Fruit fly (Drosophila melanogaster) whole organism, embryonic: ENCODE measurements around the gene CG17327.

Source experiments
- Abd-B ChIP-seq: fragments of 200-800 bp; sonication (Bioruptor generic); optimal IDR thresholded peaks from 2 replicates; lab custom pipeline; 2018; ENCODE audit warnings: missing biosample characterization, mild to moderate bottlenecking, missing genetic modification characterization, moderate library complexity
- Atf6 ChIP-seq: fragments of 200-800 bp; sonication (Bioruptor generic); IDR thresholded peaks from 2 replicates; pipeline ENCODE4 v1.3.6; 2022; ENCODE audit warnings: missing biosample characterization, missing genetic modification characterization
- CG1024 ChIP-seq: fragments of 200-800 bp; sonication (Bioruptor generic); IDR thresholded peaks from 2 replicates; pipeline ENCODE4 v1.3.6; 2022; ENCODE audit warnings: missing biosample characterization, missing genetic modification characterization
- CG10267 ChIP-seq: fragments of 200-800 bp; sonication (Bioruptor generic); optimal IDR thresholded peaks from 2 replicates; lab custom pipeline; 2018; ENCODE audit warnings: missing biosample characterization, mild to moderate bottlenecking, missing genetic modification characterization, moderate library complexity
- CG12071 ChIP-seq: fragments of 200-800 bp; sonication (Bioruptor generic); optimal IDR thresholded peaks from 3 replicates; lab custom pipeline; 2018; ENCODE audit warnings: missing biosample characterization, mild to moderate bottlenecking, missing genetic modification characterization
- CG14014 ChIP-seq: fragments of 200-800 bp; sonication (Bioruptor generic); IDR thresholded peaks from 2 replicates; pipeline ENCODE4 v1.3.6; 2022; ENCODE audit warnings: missing biosample characterization, missing genetic modification characterization
- CG14667 ChIP-seq: fragments of 200-800 bp; sonication (Bioruptor generic); IDR thresholded peaks from 2 replicates; pipeline ENCODE4 v1.3.6; 2022; ENCODE audit warnings: missing biosample characterization, missing genetic modification characterization
- CG15269 ChIP-seq: fragments of 200-800 bp; sonication (Bioruptor generic); optimal IDR thresholded peaks from 2 replicates; lab custom pipeline; 2018; ENCODE audit warnings: missing biosample characterization, mild to moderate bottlenecking, missing genetic modification characterization, moderate library complexity
- CG15696 ChIP-seq: fragments of 200-800 bp; sonication (Bioruptor generic); optimal IDR thresholded peaks from 2 replicates; lab custom pipeline; 2019; ENCODE audit warnings: missing biosample characterization, mild to moderate bottlenecking, missing genetic modification characterization, moderate library complexity
- CG17829 ChIP-seq: fragments of 200-800 bp; optimal IDR thresholded peaks from 2 replicates; lab custom pipeline; 2019; ENCODE audit warnings: missing biosample characterization, mild to moderate bottlenecking, missing genetic modification characterization, moderate library complexity
- CG1832 ChIP-seq: fragments of 200-800 bp; sonication (Bioruptor generic); optimal IDR thresholded peaks from 2 replicates; lab custom pipeline; 2017; ENCODE audit warnings: missing biosample characterization, mild to moderate bottlenecking, missing genetic modification characterization, inconsistent platforms
- CG2116 ChIP-seq: fragments of 200-800 bp; sonication (Bioruptor generic); optimal IDR thresholded peaks from 3 replicates; lab custom pipeline; 2018; ENCODE audit warnings: missing biosample characterization, mild to moderate bottlenecking, missing genetic modification characterization
- CG30020 ChIP-seq: fragments of 200-800 bp; optimal IDR thresholded peaks from 2 replicates; lab custom pipeline; 2019; ENCODE audit warnings: missing biosample characterization, mild to moderate bottlenecking, missing genetic modification characterization, moderate library complexity
- CG30403 ChIP-seq: fragments of 200-800 bp; sonication (Bioruptor generic); optimal IDR thresholded peaks from 3 replicates; lab custom pipeline; 2016; ENCODE audit warnings: missing biosample characterization, missing genetic modification characterization
- CG31224 ChIP-seq: fragments of 200-800 bp; sonication (Bioruptor generic); IDR thresholded peaks from 2 replicates; pipeline ENCODE4 v1.3.6; 2022; ENCODE audit warnings: missing biosample characterization, missing genetic modification characterization
- CG3163 ChIP-seq: fragments of 200-800 bp; sonication (Bioruptor generic); optimal IDR thresholded peaks from 3 replicates; lab custom pipeline; 2016; ENCODE audit warnings: missing biosample characterization, missing genetic modification characterization
- CG3847 ChIP-seq: fragments of 200-800 bp; sonication (Bioruptor generic); IDR thresholded peaks from 2 replicates; pipeline ENCODE4 v1.3.6; 2022; ENCODE audit warnings: missing biosample characterization, missing genetic modification characterization
- CG6791 ChIP-seq: fragments of 200-800 bp; sonication (Bioruptor generic); IDR thresholded peaks from 3 replicates; pipeline ENCODE4 v1.3.6; 2022; ENCODE audit warnings: missing biosample characterization, missing genetic modification characterization; ENCODE audit not compliant: partially characterized antibody
- CG8765 ChIP-seq: fragments of 200-800 bp; sonication (Bioruptor generic); IDR thresholded peaks from 2 replicates; pipeline ENCODE4 v1.3.6; 2022; ENCODE audit warnings: missing biosample characterization, missing genetic modification characterization
- Dll ChIP-seq: fragments of 200-800 bp; sonication (Bioruptor generic); IDR thresholded peaks from 4 replicates; pipeline ENCODE4 v1.3.6; 2022; ENCODE audit warnings: missing biosample characterization, missing genetic modification characterization; ENCODE audit not compliant: partially characterized antibody
- Doc3 ChIP-seq: fragments of 200-800 bp; sonication (Bioruptor generic); IDR thresholded peaks from 3 replicates; pipeline ENCODE4 v1.3.6; 2022; ENCODE audit warnings: missing biosample characterization, missing genetic modification characterization; ENCODE audit not compliant: partially characterized antibody
- HmgD ChIP-seq: fragments of 200-800 bp; sonication (Bioruptor generic); optimal IDR thresholded peaks from 3 replicates; lab custom pipeline; 2016; ENCODE audit warnings: missing biosample characterization, missing genetic modification characterization
- Hmr ChIP-seq: fragments of 200-800 bp; sonication (Bioruptor generic); optimal IDR thresholded peaks from 3 replicates; lab custom pipeline; 2017; ENCODE audit warnings: mild to moderate bottlenecking, missing biosample characterization, missing genetic modification reagents, missing genetic modification characterization
- Hr39 ChIP-seq: fragments of >200 bp; optimal IDR thresholded peaks from 2 replicates; lab custom pipeline; 2017
- ap ChIP-seq: fragments of 200-800 bp; sonication (Bioruptor generic); IDR thresholded peaks from 2 replicates; pipeline ENCODE4 v1.3.6; 2022; ENCODE audit warnings: missing biosample characterization, missing genetic modification characterization
- bsh ChIP-seq, 2 experiments: fragments of 200-800 bp; sonication (Bioruptor generic); optimal IDR thresholded peaks; 2 replicates each; lab custom pipeline; 2017 to 2018; ENCODE audit warnings: mild to moderate bottlenecking in 2 of 2, missing biosample characterization in 2 of 2, missing genetic modification characterization in 2 of 2, moderate library complexity in 1 of 2
- chif ChIP-seq, 2 experiments: fragments of 200-800 bp; sonication (Bioruptor generic); optimal IDR thresholded peaks; 3 replicates each; lab custom pipeline; 2016; ENCODE audit warnings: missing biosample characterization in 2 of 2, missing genetic modification characterization in 2 of 2
- chn ChIP-seq: fragments of 200-800 bp; sonication (Bioruptor generic); optimal IDR thresholded peaks from 2 replicates; lab custom pipeline; 2016; ENCODE audit warnings: missing biosample characterization, missing genetic modification characterization
- crc ChIP-seq: fragments of 200-800 bp; sonication (Bioruptor generic); optimal IDR thresholded peaks from 2 replicates; lab custom pipeline; 2016; ENCODE audit warnings: missing biosample characterization, missing genetic modification characterization
- crp ChIP-seq, 2 experiments: fragments of 200-800 bp; sonication (Bioruptor generic); optimal IDR thresholded peaks; 2 replicates in 1 of 2; 3 replicates in 1 of 2; lab custom pipeline; 2017; ENCODE audit warnings: missing biosample characterization in 2 of 2, missing genetic modification characterization in 2 of 2, mild to moderate bottlenecking in 1 of 2, moderate library complexity in 1 of 2
- da ChIP-seq: fragments of 200-800 bp; sonication (Bioruptor generic); optimal IDR thresholded peaks from 2 replicates; lab custom pipeline; 2016; ENCODE audit warnings: missing biosample characterization, missing genetic modification characterization
- emc ChIP-seq: fragments of 200-800 bp; sonication (Bioruptor generic); optimal IDR thresholded peaks from 2 replicates; lab custom pipeline; 2016; ENCODE audit warnings: missing biosample characterization, missing genetic modification characterization
- gfzf ChIP-seq: fragments of 200-800 bp; sonication (Bioruptor generic); optimal IDR thresholded peaks from 2 replicates; lab custom pipeline; 2016; ENCODE audit warnings: missing biosample characterization, mild to moderate bottlenecking, missing genetic modification characterization, moderate library complexity
- h ChIP-seq: fragments of >200 bp; optimal IDR thresholded peaks from 2 replicates; lab custom pipeline; 2017
- her ChIP-seq: fragments of 200-800 bp; sonication (Bioruptor generic); optimal IDR thresholded peaks from 2 replicates; lab custom pipeline; 2016; ENCODE audit warnings: missing biosample characterization, missing genetic modification characterization
- lab ChIP-seq: fragments of 200-800 bp; sonication (Bioruptor generic); optimal IDR thresholded peaks from 3 replicates; lab custom pipeline; 2017; ENCODE audit warnings: missing biosample characterization, missing genetic modification characterization, mild to moderate bottlenecking, moderate library complexity, missing genetic modification reagents
- lola ChIP-seq, 3 experiments: fragments of >200 bp in 2 of 3; fragments of 200-800 bp in 1 of 3; sonication (Bioruptor generic) in 1 of 3; optimal IDR thresholded peaks; 2 replicates each; lab custom pipeline; 2017 to 2019; ENCODE audit warnings: missing biosample characterization in 3 of 3, missing genetic modification characterization in 3 of 3, mild to moderate bottlenecking in 1 of 3, moderate library complexity in 1 of 3
- luna ChIP-seq: fragments of 200-800 bp; sonication (Bioruptor generic); optimal IDR thresholded peaks from 2 replicates; lab custom pipeline; 2016; ENCODE audit warnings: missing biosample characterization, missing genetic modification characterization
- oc ChIP-seq: fragments of 200-800 bp; sonication (Bioruptor generic); optimal IDR thresholded peaks from 2 replicates; lab custom pipeline; 2018; ENCODE audit warnings: missing biosample characterization, mild to moderate bottlenecking, missing genetic modification characterization, moderate library complexity
- onecut ChIP-seq: fragments of 200-800 bp; sonication (Bioruptor generic); IDR thresholded peaks from 2 replicates; pipeline ENCODE4 v1.3.6; 2022; ENCODE audit warnings: missing biosample characterization, missing genetic modification characterization
- pan ChIP-seq, 4 experiments: fragments of >200 bp in 3 of 4; fragments of 200-800 bp in 1 of 4; sonication (Bioruptor generic) in 1 of 4; optimal IDR thresholded peaks in 3 of 4; IDR thresholded peaks in 1 of 4; 2 replicates each; pipeline versions ENCODE4 v1.3.6 to Lab custom; 2017 to 2022; ENCODE audit warnings: missing biosample characterization in 2 of 4, missing genetic modification characterization in 2 of 4, mixed read lengths in 1 of 4
- pfk ChIP-seq: fragments of 200-800 bp; sonication (Bioruptor generic); optimal IDR thresholded peaks from 2 replicates; lab custom pipeline; 2018; ENCODE audit warnings: missing biosample characterization, mild to moderate bottlenecking, missing genetic modification characterization, moderate library complexity
- pnt ChIP-seq: fragments of 200-800 bp; sonication (Bioruptor generic); optimal IDR thresholded peaks from 3 replicates; lab custom pipeline; 2016; ENCODE audit warnings: missing biosample characterization, missing genetic modification characterization
- sug ChIP-seq: fragments of 200-800 bp; optimal IDR thresholded peaks from 2 replicates; lab custom pipeline; 2019; ENCODE audit warnings: missing biosample characterization, mild to moderate bottlenecking, missing genetic modification characterization, moderate library complexity
- tna ChIP-seq: fragments of 200-800 bp; sonication (Bioruptor generic); IDR thresholded peaks from 2 replicates; pipeline ENCODE4 v1.3.6; 2022; ENCODE audit warnings: missing biosample characterization, missing genetic modification characterization; ENCODE audit not compliant: partially characterized antibody
- twi ChIP-seq: fragments of 200-800 bp; optimal IDR thresholded peaks from 2 replicates; lab custom pipeline; 2019; ENCODE audit warnings: missing biosample characterization, mild to moderate bottlenecking, missing genetic modification characterization, moderate library complexity
- zfh2 ChIP-seq: fragments of 200-800 bp; sonication (Bioruptor generic); optimal IDR thresholded peaks from 2 replicates; lab custom pipeline; 2016; ENCODE audit warnings: missing biosample characterization, missing genetic modification characterization

Gene CG17327

dm6 chr3R:12960929-12961855 is 36.3 kb downstream of the CG17327 start, which contains the start of gene Spc25 (continued):
- TF ChIP-seq pan (optimal IDR thresholded peaks at IDR 0.05; lab: Kevin White, UChicago) (no peak), pan (GFP tag; optimal IDR thresholded peaks at IDR 0.05 in 1 of 2, IDR thresholded peaks at IDR 0.05 in 1 of 2) (no peak), CG10267 (tag; lab: Kevin White, UChicago) (peak; percentile 45), CG15696 (peak; percentile 7), lola (GFP tag; optimal IDR thresholded peaks at IDR 0.05; lab: Kevin White, UChicago) (no peak), luna (GFP tag; lab: Kevin White, UChicago) (peak; percentile 36), CG31224 (GFP tag; lab: Robert Waterston, UW) (no peak), HmgD (peak; percentile 82), zfh2 (GFP tag; lab: Kevin White, UChicago) (peak; percentile 75), crc (GFP tag; lab: Kevin White, UChicago) (no peak), CG8765 (GFP tag; lab: Robert Waterston, UW) (no peak), pnt (GFP tag; lab: Kevin White, UChicago) (peak; percentile 65), lab (GFP tag; lab: Kevin White, UChicago) (peak; percentile 23), her (GFP tag; lab: Kevin White, UChicago) (peak; percentile 51), tna (GFP tag; lab: Robert Waterston, UW) (peak; percentile 87), emc (GFP tag; lab: Kevin White, UChicago) (peak; percentile 40), CG12071 (GFP tag; lab: Kevin White, UChicago) (peak; percentile 50), CG1832 (GFP tag; lab: Kevin White, UChicago) (no peak), sug (tag; lab: Kevin White, UChicago) (peak; percentile 26), CG14667 (GFP tag; lab: Robert Waterston, UW) (0 out of 2 replicates have a peak, but pooled peaks have one; percentile 4), chn (GFP tag; lab: Kevin White, UChicago) (peak; percentile 75), oc (tag; lab: Kevin White, UChicago) (no peak), Abd-B (GFP tag; lab: Kevin White, UChicago) (no peak), CG17829 (peak; percentile 35), CG3163 (GFP tag; lab: Kevin White, UChicago) (peak; percentile 38), h (lab: Kevin White, UChicago) (no peak), Atf6 (GFP tag; lab: Robert Waterston, UW) (peak; percentile 58), chif (GFP tag; optimal IDR thresholded peaks at IDR 0.05; lab: Kevin White, UChicago) (peak in 1 of 2 experiments; percentile 56), bsh (GFP tag; optimal IDR thresholded peaks at IDR 0.05; lab: Kevin White, UChicago) (peak in 1 of 2 experiments; percentile 2), CG30403 (GFP tag; lab: Kevin White, UChicago) (peak; percentile 69), Hmr (GFP tag; lab: Kevin White, UChicago) (no peak), CG2116 (GFP tag; lab: Kevin White, UChicago) (peak; percentile 79), crp (GFP tag; optimal IDR thresholded peaks at IDR 0.05; lab: Kevin White, UChicago) (peak in 1 of 2 experiments; percentile 12), Doc3 (peak; percentile 88), onecut (GFP tag; lab: Robert Waterston, UW) (no peak; the same call in 1 of the 2 replicates), gfzf (GFP tag; lab: Kevin White, UChicago) (peak; percentile 33), CG3847 (GFP tag; lab: Robert Waterston, UW) (peak; percentile 64), CG30020 (tag; lab: Kevin White, UChicago) (peak; percentile 39), CG14014 (GFP tag; lab: Robert Waterston, UW) (0 out of 2 replicates have a peak, but pooled peaks have one; percentile 20), Hr39 (lab: Kevin White, UChicago) (no peak), Dll (GFP tag; lab: Robert Waterston, UW) (peak; percentile 93), CG6791 (GFP tag; lab: Robert Waterston, UW) (peak; percentile 96), pfk (GFP tag; lab: Kevin White, UChicago) (no peak), da (GFP tag; lab: Kevin White, UChicago) (peak; percentile 24), twi (tag; lab: Kevin White, UChicago) (no peak), CG1024 (no peak), CG15269 (tag; lab: Kevin White, UChicago) (peak; percentile 17), ap (GFP tag; lab: Robert Waterston, UW) (no peak)
